Fruit fly (Drosophila melanogaster) whole organism, pupa: ENCODE data around the gene CG17931.

Experiments
- CG10348 ChIP-seq: fragments of 200-800 bp; sonication (Bioruptor generic); IDR thresholded peaks from 2 replicates; pipeline ENCODE4 v1.3.6; 2022; ENCODE audit warnings: missing biosample characterization, missing genetic modification characterization
- CG12605 ChIP-seq: fragments of 200-800 bp; sonication (Bioruptor generic); IDR thresholded peaks from 2 replicates; pipeline ENCODE4 v1.3.6; 2022; ENCODE audit warnings: missing biosample characterization, missing genetic modification characterization
- CG14655 ChIP-seq: fragments of 200-800 bp; sonication (Bioruptor generic); optimal IDR thresholded peaks from 3 replicates; lab custom pipeline; 2017; ENCODE audit warnings: mild to moderate bottlenecking, missing biosample characterization, missing genetic modification reagents, missing genetic modification characterization
- CG15710 ChIP-seq: fragments of 200-800 bp; sonication (Bioruptor generic); optimal IDR thresholded peaks from 2 replicates; lab custom pipeline; 2018; ENCODE audit warnings: missing biosample characterization, mild to moderate bottlenecking, missing genetic modification characterization, moderate library complexity
- CG32121 ChIP-seq: fragments of 200-800 bp; sonication (Bioruptor generic); IDR thresholded peaks from 2 replicates; pipeline ENCODE4 v1.3.6; 2022; ENCODE audit warnings: missing biosample characterization, missing genetic modification characterization
- CG4496 ChIP-seq: fragments of 200-800 bp; sonication (Bioruptor generic); IDR thresholded peaks from 3 replicates; pipeline ENCODE4 v1.3.6; 2022; ENCODE audit warnings: missing biosample characterization, missing genetic modification characterization
- CG8159 ChIP-seq: fragments of 200-800 bp; sonication (Bioruptor generic); optimal IDR thresholded peaks from 3 replicates; lab custom pipeline; 2018; ENCODE audit warnings: missing biosample characterization, mild to moderate bottlenecking, missing genetic modification characterization, moderate library complexity
- CG8301 ChIP-seq: fragments of 200-800 bp; sonication (Bioruptor generic); optimal IDR thresholded peaks from 2 replicates; lab custom pipeline; 2018; ENCODE audit warnings: missing biosample characterization, mild to moderate bottlenecking, missing genetic modification characterization
- CG9948 ChIP-seq: fragments of 200-800 bp; sonication (Bioruptor generic); optimal IDR thresholded peaks from 2 replicates; lab custom pipeline; 2018; ENCODE audit warnings: missing biosample characterization, mild to moderate bottlenecking, missing genetic modification characterization, moderate library complexity
- D1 ChIP-seq: fragments of 200-800 bp; sonication (Bioruptor generic); optimal IDR thresholded peaks from 2 replicates; lab custom pipeline; 2018; ENCODE audit warnings: missing biosample characterization, mild to moderate bottlenecking, missing genetic modification characterization, moderate library complexity
- EcR ChIP-seq: fragments of 200-800 bp; sonication (Bioruptor generic); optimal IDR thresholded peaks from 3 replicates; lab custom pipeline; 2019; ENCODE audit warnings: missing biosample characterization, missing genetic modification characterization, mild to moderate bottlenecking, moderate library complexity, missing genetic modification reagents
- Snoo ChIP-seq: fragments of 200-800 bp; sonication (Bioruptor generic); optimal IDR thresholded peaks from 3 replicates; lab custom pipeline; 2017; ENCODE audit warnings: missing biosample characterization, mild to moderate bottlenecking, missing genetic modification characterization, inconsistent platforms
- gl ChIP-seq: fragments of 200-800 bp; sonication (Bioruptor generic); optimal IDR thresholded peaks from 2 replicates; lab custom pipeline; 2018; ENCODE audit warnings: missing biosample characterization, mild to moderate bottlenecking, missing genetic modification characterization

DNA sequence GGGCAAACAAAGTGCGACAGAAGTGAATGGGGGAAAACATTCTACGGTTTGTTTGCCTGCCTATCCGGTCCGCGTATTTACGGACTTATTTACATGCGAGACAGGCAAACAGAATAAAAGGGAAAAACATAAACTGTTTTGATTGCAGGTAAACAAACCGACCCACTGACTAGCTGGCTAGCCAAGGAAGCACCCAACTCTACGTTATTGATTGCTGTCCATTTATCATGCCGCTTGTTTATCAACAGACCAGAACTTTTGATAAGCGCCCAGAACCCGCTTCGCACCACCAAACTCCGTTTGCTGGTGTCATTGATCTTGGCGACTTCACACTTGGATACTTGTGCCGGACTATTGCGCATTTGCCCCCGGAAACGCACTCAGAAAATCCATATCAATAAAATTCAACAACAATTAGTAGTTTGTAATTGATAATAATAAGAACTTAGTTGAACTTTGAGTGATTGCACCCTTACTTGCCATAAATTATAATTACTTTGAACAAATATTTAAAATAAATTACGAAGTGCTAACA lies 27.4 kb downstream of the CG17931 start:
- TF ChIP-seq D1 (no peak), CG14655 (GFP tag; lab: Kevin White, UChicago) (peak; percentile 26), CG32121 (GFP tag; lab: Robert Waterston, UW) (no peak; the same call in 1 of the 2 replicates), CG10348 (GFP tag; lab: Robert Waterston, UW) (no peak), CG4496 (GFP tag; lab: Robert Waterston, UW) (peak; percentile 23; the same call in 1 of the 3 replicates), gl (tag; lab: Kevin White, UChicago) (peak; percentile 63), CG12605 (GFP tag; lab: Robert Waterston, UW) (no peak), EcR (GFP tag; lab: Kevin White, UChicago) (peak; percentile 76), CG8301 (no peak), CG15710 (tag; lab: Kevin White, UChicago) (peak; percentile 9), CG8159 (no peak), CG9948 (tag; lab: Kevin White, UChicago) (no peak), Snoo (tag; lab: Kevin White, UChicago) (no peak)
